Fruit fly (Drosophila melanogaster): Measurements from ENCODE around the gene fan.

Gene fan

DNA sequence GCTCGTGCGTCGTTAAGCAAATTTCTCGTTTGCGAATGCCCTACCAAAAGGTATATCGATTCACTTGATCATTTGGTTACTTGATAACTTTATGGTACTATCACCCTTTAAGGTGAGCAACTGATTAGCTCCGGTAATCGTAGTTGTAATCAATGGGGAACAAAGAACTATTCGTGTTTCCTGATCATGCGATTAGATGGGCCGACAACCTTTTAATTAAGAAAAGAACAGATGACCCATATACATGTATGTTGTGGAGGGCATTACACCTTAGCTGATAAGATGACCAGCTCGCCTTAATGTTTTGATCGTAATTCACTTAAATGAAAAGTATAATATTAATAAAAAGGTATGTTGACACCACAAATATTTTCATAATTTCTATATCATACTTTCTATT is 35.6 kb upstream of the fan start:
- no peak for TF ChIP-seq ttk (optimal IDR thresholded peaks at IDR 0.05)

DNA sequence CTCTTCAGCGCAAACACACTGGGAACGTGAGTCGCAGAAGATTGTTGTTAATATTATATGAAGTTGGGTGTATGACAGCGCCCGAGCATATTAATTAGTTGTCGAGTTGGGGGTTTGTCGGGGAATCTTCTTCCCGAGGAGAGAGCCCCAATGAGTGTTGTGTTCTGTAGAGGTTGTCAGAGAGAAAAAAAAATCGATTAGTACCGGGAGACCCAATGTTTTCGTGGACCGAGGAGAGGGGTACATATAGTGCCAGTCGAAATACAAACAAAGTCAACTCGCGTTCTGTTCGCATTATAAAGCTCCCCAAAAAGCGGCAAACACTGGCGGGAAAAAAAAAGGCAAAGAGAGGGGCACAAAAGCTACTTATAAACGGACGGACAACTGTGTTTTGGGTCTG is 35.1 kb upstream of the fan start:
- TF ChIP-seq Myc (optimal IDR thresholded peaks at IDR 0.05) (no peak), h (optimal IDR thresholded peaks at IDR 0.05) (no peak), psq (optimal IDR thresholded peaks at IDR 0.05) (no peak), ttk (optimal IDR thresholded peaks at IDR 0.05) (no peak), Sin3A (optimal IDR thresholded peaks at IDR 0.05) (no peak), insv (optimal IDR thresholded peaks at IDR 0.05) (no peak)

DNA sequence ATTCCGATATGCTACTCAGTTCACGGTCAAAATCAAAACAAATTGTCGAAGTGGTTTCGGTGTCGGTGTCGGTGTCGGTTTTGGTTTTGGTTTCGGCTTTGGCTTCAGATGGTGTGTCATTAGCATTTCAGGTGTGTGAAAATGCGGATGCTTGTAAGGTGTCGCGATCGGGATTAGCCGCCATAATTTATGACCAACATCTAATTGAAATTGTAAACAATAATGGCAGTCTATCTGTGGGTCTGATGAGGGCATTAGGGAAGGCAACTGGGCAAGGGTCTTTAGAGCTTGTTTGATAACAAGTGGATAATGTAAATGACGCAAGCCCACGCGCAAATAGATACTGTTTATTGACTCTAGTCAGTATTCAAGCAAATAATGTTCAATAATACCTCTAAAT is 34.0 kb upstream of the fan start:
- TF ChIP-seq insv (optimal IDR thresholded peaks at IDR 0.05) = no peak
- no peak for TF ChIP-seq psq (optimal IDR thresholded peaks at IDR 0.05)
- no peak for TF ChIP-seq h (optimal IDR thresholded peaks at IDR 0.05)
- TF ChIP-seq Sin3A (optimal IDR thresholded peaks at IDR 0.05) = no peak
- TF ChIP-seq Myc (optimal IDR thresholded peaks at IDR 0.05) = no peak
- TF ChIP-seq ttk (optimal IDR thresholded peaks at IDR 0.05) = no peak

DNA sequence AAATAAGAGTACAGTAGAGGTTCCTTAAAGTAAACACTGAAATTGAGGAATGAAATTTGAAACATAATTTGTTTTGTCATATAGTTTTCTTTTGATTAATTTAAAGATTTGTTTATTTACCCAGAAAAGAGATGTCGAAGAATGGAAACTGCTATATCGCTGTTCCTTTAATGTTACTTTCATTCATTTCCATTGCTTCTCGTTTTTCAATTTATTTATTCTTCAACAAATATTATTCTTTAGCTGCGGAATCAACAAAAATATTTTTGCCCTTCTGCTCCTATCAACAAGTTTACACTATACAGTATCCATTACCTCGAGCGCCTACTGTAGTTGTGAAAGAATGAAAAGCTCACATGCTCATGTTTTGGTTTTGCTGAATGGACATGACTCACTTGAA is 32.8 kb upstream of the fan start:
- TF ChIP-seq Myc (optimal IDR thresholded peaks at IDR 0.05) = no peak
- TF ChIP-seq insv (optimal IDR thresholded peaks at IDR 0.05) = no peak
- no peak for TF ChIP-seq h (optimal IDR thresholded peaks at IDR 0.05)
- TF ChIP-seq psq (optimal IDR thresholded peaks at IDR 0.05) = no peak
- TF ChIP-seq ttk (optimal IDR thresholded peaks at IDR 0.05) = no peak
- TF ChIP-seq Sin3A (optimal IDR thresholded peaks at IDR 0.05) = no peak

DNA sequence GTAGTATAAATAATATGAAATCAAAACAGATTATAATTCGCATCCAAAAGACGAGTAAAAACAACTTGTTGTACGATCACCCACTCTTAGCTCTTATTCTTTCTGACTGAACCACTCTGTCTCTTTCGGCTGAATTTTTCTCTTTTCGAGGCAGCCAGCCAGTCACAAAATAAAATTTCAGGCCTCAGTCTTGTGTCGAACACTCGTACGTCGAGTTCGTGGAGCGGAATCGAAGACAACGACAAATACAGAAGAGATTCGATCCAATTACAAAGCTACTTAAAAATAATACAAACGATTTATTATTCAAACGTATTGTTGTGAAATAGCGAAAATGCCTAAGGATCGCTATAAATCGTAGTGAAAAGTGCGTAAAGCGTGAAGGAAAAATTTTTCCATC is 31.7 kb upstream of the fan start:
- TF ChIP-seq psq (optimal IDR thresholded peaks at IDR 0.05) = no peak
- TF ChIP-seq ttk (optimal IDR thresholded peaks at IDR 0.05) = no peak
- no peak for TF ChIP-seq Myc (optimal IDR thresholded peaks at IDR 0.05)
- no peak for TF ChIP-seq h (optimal IDR thresholded peaks at IDR 0.05)
- TF ChIP-seq insv (optimal IDR thresholded peaks at IDR 0.05) = no peak

DNA sequence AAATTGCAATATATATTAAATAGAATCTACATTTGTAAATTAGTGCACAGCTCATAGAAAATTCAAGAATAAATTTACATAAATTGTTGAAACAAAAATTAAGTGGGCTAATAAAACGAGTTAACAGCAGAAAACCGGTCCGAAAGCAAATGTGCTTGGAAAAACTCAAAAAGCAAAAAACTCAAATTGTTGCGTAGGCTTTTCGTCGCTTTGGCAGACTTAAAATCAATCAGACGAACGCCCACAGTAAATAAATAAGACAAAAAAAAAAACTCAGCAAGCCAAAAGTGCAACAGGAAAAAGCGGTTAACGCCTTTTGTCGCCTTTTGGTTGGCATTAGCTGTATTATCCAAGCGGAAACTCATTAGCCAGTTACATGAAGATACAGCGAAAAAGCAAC is 31.0 kb upstream of the fan start:
- TF ChIP-seq Sin3A (optimal IDR thresholded peaks at IDR 0.05) = no peak
- no peak for TF ChIP-seq insv (optimal IDR thresholded peaks at IDR 0.05)
- TF ChIP-seq Myc (optimal IDR thresholded peaks at IDR 0.05) = no peak
- no peak for TF ChIP-seq h (optimal IDR thresholded peaks at IDR 0.05)
- no peak for TF ChIP-seq ttk (optimal IDR thresholded peaks at IDR 0.05)
- TF ChIP-seq psq (optimal IDR thresholded peaks at IDR 0.05) = no peak

DNA sequence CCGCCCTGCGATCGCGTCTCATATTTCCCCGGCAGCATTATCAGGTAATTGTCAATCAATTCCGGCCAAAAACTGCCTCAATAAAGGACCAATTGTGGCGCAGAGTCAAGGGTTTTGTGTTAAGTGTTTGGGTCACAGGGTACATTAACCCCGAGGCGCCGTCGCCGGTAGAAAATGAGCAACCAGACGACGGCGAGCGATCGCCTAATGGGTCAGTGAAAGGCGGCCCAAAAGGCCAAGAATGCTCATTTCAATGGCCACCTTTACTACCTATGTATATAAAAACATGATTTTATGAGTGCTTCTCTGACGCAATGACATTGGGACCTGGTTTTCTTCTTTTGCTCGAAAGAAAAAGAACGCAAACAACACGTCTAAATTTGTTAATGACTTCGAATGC is 29.3 kb upstream of the fan start:
- no peak for TF ChIP-seq Sin3A (optimal IDR thresholded peaks at IDR 0.05)

DNA sequence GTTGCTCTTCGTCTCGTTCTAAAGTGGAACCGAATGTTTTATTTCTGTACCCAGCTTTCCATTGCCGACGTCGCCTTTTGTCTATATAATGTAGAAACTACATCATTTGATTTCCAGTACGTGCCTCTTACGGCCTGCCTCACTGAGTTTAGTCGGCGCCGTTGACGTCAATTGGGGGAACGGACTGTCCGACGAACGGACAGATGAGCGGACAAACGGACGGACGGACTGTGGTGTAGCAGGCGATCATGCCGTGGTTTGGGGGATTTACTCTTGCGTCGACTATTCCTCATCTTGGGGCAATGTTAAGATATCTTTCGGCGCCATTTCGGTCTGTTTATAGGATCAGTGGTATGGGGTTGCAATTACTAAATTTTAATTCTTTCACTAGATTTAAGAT is 28.1 kb upstream of the fan start:
- TF ChIP-seq insv (optimal IDR thresholded peaks at IDR 0.05) = no peak
- no peak for TF ChIP-seq Myc (optimal IDR thresholded peaks at IDR 0.05)
- no peak for TF ChIP-seq Sin3A (optimal IDR thresholded peaks at IDR 0.05)
- TF ChIP-seq h (optimal IDR thresholded peaks at IDR 0.05) = no peak
- TF ChIP-seq ttk (optimal IDR thresholded peaks at IDR 0.05) = no peak
- no peak for TF ChIP-seq psq (optimal IDR thresholded peaks at IDR 0.05)

DNA sequence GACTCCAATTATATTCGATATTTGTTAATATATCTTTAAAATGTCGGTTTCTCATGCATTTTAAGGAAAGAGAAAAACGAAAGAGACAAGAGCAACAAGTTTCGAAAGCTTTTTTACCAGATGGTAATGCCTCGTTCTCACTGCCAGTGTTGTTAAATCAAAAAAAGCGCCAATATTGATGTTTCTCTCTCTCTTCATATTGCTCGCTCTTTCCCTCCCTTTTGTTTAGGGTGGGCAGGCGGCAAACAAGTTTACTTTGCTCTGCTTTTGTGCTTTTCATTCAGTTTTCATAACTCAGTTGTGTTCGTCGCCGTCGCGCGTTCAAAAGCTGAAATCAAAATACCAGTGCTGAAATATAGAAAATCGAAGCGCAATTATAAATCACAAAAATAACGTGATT is 27.1 kb upstream of the fan start:
- TF ChIP-seq Myc (optimal IDR thresholded peaks at IDR 0.05) = no peak
- no peak for TF ChIP-seq insv (optimal IDR thresholded peaks at IDR 0.05)
- no peak for TF ChIP-seq ttk (optimal IDR thresholded peaks at IDR 0.05)
- TF ChIP-seq Sin3A (optimal IDR thresholded peaks at IDR 0.05) = no peak
- TF ChIP-seq psq (optimal IDR thresholded peaks at IDR 0.05) = no peak
- no peak for TF ChIP-seq h (optimal IDR thresholded peaks at IDR 0.05)

DNA sequence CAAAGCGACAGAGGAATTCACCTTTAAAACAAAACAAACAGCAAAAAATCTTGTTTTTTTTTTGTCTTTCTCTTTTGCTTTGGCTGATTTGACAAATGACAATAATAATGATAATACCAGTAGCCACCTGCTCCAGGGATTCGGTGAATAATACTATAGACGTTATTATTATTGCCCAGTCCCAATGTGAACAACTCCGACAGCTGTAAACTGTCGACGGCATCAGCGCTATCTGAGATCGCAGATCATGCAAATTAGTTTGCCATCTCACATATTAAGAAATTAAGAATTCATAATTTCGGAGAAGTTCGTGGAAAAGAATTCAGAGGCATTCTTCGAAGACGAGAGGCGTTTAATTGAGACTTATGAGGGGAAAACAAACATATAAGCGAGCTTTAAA is 22.7 kb upstream of the fan start:
- TF ChIP-seq h (optimal IDR thresholded peaks at IDR 0.05) (no peak), ttk (optimal IDR thresholded peaks at IDR 0.05) (no peak), psq (optimal IDR thresholded peaks at IDR 0.05) (no peak)

DNA sequence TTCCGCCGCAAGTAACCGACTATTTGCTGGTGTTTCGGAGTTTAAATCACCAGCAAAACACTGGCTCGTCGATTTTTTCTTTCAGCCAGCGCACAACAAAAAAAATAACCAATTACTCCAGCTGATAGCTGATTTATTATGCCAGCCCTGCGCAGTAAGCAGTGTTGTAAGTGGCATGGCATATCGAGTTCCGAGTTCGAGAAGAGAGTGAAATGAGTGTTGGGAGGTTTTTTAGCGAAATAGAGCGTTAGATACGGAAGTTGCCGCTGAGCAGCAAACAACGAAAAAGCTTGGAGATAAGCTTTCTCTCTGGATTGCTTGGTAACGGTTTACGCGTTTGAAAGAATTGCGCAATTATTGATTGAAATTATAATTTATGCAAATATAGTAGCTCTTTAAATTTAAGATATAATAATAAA is 17.3 kb upstream of the fan start, which contains the start of gene CG7565:
CG7565 (minus strand) TSS at position 137 of the 419 bp plus-strand sequence.
- TF ChIP-seq ttk (optimal IDR thresholded peaks at IDR 0.05) = no peak
- no peak for TF ChIP-seq psq (optimal IDR thresholded peaks at IDR 0.05)
- TF ChIP-seq Sin3A (optimal IDR thresholded peaks at IDR 0.05) = no peak
- no peak for TF ChIP-seq Myc (optimal IDR thresholded peaks at IDR 0.05)
- no peak for TF ChIP-seq h (optimal IDR thresholded peaks at IDR 0.05)
- no peak for TF ChIP-seq insv (optimal IDR thresholded peaks at IDR 0.05)

DNA sequence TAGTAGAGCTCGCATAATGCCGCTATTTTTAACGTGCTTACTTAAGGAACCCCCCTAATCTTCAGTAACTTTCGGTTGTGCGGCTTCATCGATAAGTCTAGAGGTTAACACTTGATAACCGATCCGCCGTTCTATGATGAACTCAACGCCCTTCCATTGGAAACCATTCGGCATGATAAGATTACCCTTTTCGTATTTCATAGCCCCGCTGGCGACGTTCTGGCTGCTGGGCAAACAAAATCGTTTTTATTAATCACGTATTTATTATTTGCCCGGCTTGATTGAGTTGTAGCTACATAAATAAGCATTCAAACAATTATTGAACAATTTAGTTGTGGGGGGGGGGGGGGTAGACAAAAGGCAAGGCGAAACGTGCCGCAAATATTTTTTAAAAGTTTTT is 15.4 kb upstream of the fan start:
- no peak for TF ChIP-seq insv (optimal IDR thresholded peaks at IDR 0.05)
- no peak for TF ChIP-seq Sin3A (optimal IDR thresholded peaks at IDR 0.05)
- no peak for TF ChIP-seq h (optimal IDR thresholded peaks at IDR 0.05)
- no peak for TF ChIP-seq psq (optimal IDR thresholded peaks at IDR 0.05)
- no peak for TF ChIP-seq Myc (optimal IDR thresholded peaks at IDR 0.05)
- TF ChIP-seq ttk (optimal IDR thresholded peaks at IDR 0.05) = no peak

DNA sequence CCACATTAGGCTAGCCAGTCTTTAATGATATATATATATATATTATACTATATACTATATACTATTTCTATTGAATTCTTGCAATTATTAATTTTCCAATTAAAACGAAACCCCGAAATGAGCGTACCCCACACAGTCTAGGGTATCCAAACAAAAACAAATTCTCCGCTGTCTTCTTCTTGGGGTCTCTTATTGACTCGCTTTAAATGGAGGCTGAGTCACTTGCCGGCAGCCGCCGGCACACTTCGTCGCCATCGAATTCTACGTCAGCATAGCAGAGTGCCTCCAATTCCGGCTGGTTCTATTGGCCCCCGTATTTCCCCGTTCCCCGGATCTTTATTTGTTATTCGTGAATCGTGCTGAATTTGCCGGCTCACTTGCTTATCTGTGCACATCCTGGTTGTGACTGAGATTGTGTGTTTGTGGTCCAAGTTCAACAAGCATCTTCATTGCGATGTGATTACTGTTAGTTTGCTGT is 14.2 kb upstream of the fan start:
- TF ChIP-seq Myc (optimal IDR thresholded peaks at IDR 0.05) (no peak), insv (optimal IDR thresholded peaks at IDR 0.05) (no peak), h (optimal IDR thresholded peaks at IDR 0.05) (no peak), ttk (optimal IDR thresholded peaks at IDR 0.05) (no peak), psq (optimal IDR thresholded peaks at IDR 0.05) (no peak), Sin3A (optimal IDR thresholded peaks at IDR 0.05) (no peak)

DNA sequence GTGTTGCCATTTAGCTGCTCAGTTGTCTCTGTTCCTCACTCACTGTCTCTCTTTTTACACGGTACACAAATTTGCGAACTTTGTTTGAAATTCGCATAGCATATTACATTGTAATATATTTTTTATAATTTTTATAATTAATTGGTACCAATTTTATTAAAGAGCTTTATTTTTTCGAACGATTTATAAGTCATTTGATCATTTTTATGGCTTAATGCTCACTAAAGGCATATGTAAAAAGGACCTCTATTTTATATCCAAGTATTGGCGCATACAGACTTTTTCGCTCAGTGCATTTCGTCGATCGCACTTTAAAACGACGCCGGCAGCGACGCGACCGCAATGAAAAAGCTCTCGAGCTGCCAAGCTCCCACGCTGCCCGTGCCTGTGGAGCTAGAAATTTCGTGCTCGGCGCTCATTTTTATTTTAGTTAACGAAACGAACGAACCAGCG is 12.8 kb upstream of the fan start:
- no peak for TF ChIP-seq psq (optimal IDR thresholded peaks at IDR 0.05)
- TF ChIP-seq Myc (optimal IDR thresholded peaks at IDR 0.05) = no peak
- no peak for TF ChIP-seq ttk (optimal IDR thresholded peaks at IDR 0.05)
- TF ChIP-seq insv (optimal IDR thresholded peaks at IDR 0.05) = no peak
- no peak for TF ChIP-seq Sin3A (optimal IDR thresholded peaks at IDR 0.05)
- TF ChIP-seq h (optimal IDR thresholded peaks at IDR 0.05) = no peak
